Fruit fly (Drosophila melanogaster) whole organism, embryonic: Measurements from ENCODE around the gene BuGZ.
A peak's percentile ranks its signal among the peaks of the same experiment; 100 is the strongest.

Source experiments
- B-H2 ChIP-seq: fragments of 200-800 bp; sonication (Bioruptor generic); optimal IDR thresholded peaks from 2 replicates; lab custom pipeline; 2018; ENCODE audit warnings: missing biosample characterization, mild to moderate bottlenecking, missing genetic modification characterization
- BEAF-32 ChIP-seq: fragments of 200-800 bp; sonication (Bioruptor generic); optimal IDR thresholded peaks from 3 replicates; lab custom pipeline; 2017; ENCODE audit warnings: missing biosample characterization, missing genetic modification characterization, mild to moderate bottlenecking, moderate library complexity, missing genetic modification reagents
- Bdp1 ChIP-seq: fragments of 200-800 bp; sonication (Bioruptor generic); optimal IDR thresholded peaks from 3 replicates; lab custom pipeline; 2016; ENCODE audit warnings: missing biosample characterization, missing genetic modification characterization
- CG11504 ChIP-seq: fragments of 200-800 bp; sonication (Bioruptor generic); optimal IDR thresholded peaks from 3 replicates; lab custom pipeline; 2019; ENCODE audit warnings: missing biosample characterization, mild to moderate bottlenecking, missing genetic modification characterization, moderate library complexity
- CG14014 ChIP-seq: fragments of 200-800 bp; sonication (Bioruptor generic); IDR thresholded peaks from 2 replicates; pipeline ENCODE4 v1.3.6; 2022; ENCODE audit warnings: missing biosample characterization, missing genetic modification characterization
- CG15073 ChIP-seq: fragments of 200-800 bp; sonication (Bioruptor generic); optimal IDR thresholded peaks from 2 replicates; lab custom pipeline; 2016; ENCODE audit warnings: missing biosample characterization, missing genetic modification characterization
- CG15269 ChIP-seq: fragments of 200-800 bp; sonication (Bioruptor generic); optimal IDR thresholded peaks from 2 replicates; lab custom pipeline; 2018; ENCODE audit warnings: missing biosample characterization, mild to moderate bottlenecking, missing genetic modification characterization, moderate library complexity
- CG1603 ChIP-seq: fragments of 200-800 bp; sonication (Bioruptor generic); optimal IDR thresholded peaks from 2 replicates; lab custom pipeline; 2019; ENCODE audit warnings: missing biosample characterization, mild to moderate bottlenecking, missing genetic modification characterization, moderate library complexity
- CG17912 ChIP-seq: fragments of 200-800 bp; sonication (Bioruptor generic); optimal IDR thresholded peaks from 2 replicates; lab custom pipeline; 2018; ENCODE audit warnings: missing biosample characterization, mild to moderate bottlenecking, missing genetic modification characterization
- CG2120 ChIP-seq: fragments of 200-800 bp; sonication (Bioruptor generic); optimal IDR thresholded peaks from 3 replicates; lab custom pipeline; 2016; ENCODE audit warnings: missing biosample characterization, missing genetic modification characterization
- CG30020 ChIP-seq: fragments of 200-800 bp; optimal IDR thresholded peaks from 2 replicates; lab custom pipeline; 2019; ENCODE audit warnings: missing biosample characterization, mild to moderate bottlenecking, missing genetic modification characterization, moderate library complexity
- CG31365 ChIP-seq: fragments of 200-800 bp; sonication (Bioruptor generic); optimal IDR thresholded peaks from 2 replicates; lab custom pipeline; 2018; ENCODE audit warnings: missing biosample characterization, mild to moderate bottlenecking, missing genetic modification characterization
- CG33557 ChIP-seq: fragments of 200-800 bp; sonication (Bioruptor generic); optimal IDR thresholded peaks from 2 replicates; lab custom pipeline; 2019; ENCODE audit warnings: missing biosample characterization, mild to moderate bottlenecking, missing genetic modification characterization, moderate library complexity
- CG34376 ChIP-seq: fragments of 200-800 bp; sonication (Bioruptor generic); optimal IDR thresholded peaks from 2 replicates; lab custom pipeline; 2018; ENCODE audit warnings: missing biosample characterization, mild to moderate bottlenecking, missing genetic modification characterization
- CG6654 ChIP-seq: fragments of 200-800 bp; sonication (Bioruptor generic); optimal IDR thresholded peaks from 2 replicates; lab custom pipeline; 2017; ENCODE audit warnings: missing biosample characterization, mild to moderate bottlenecking, missing genetic modification characterization
- CG9437 ChIP-seq: fragments of 200-800 bp; sonication (Bioruptor generic); optimal IDR thresholded peaks from 2 replicates; lab custom pipeline; 2018; ENCODE audit warnings: missing biosample characterization, mild to moderate bottlenecking, missing genetic modification characterization
- CG9817 ChIP-seq: fragments of 200-800 bp; sonication (Bioruptor generic); optimal IDR thresholded peaks from 2 replicates; lab custom pipeline; 2018; ENCODE audit warnings: missing biosample characterization, mild to moderate bottlenecking, missing genetic modification characterization, moderate library complexity
- Doc2 ChIP-seq: fragments of 200-800 bp; sonication (Bioruptor generic); IDR thresholded peaks from 2 replicates; pipeline ENCODE4 v1.3.6; 2022; ENCODE audit warnings: missing biosample characterization, missing genetic modification characterization
- Doc3 ChIP-seq: fragments of 200-800 bp; sonication (Bioruptor generic); IDR thresholded peaks from 3 replicates; pipeline ENCODE4 v1.3.6; 2022; ENCODE audit warnings: missing biosample characterization, missing genetic modification characterization; ENCODE audit not compliant: partially characterized antibody
- Dp ChIP-seq: fragments of 200-800 bp; sonication (Bioruptor generic); optimal IDR thresholded peaks from 2 replicates; lab custom pipeline; 2018; ENCODE audit warnings: missing biosample characterization, mild to moderate bottlenecking, missing genetic modification characterization, moderate library complexity
- E2f2 ChIP-seq: fragments of 200-800 bp; sonication (Bioruptor generic); IDR thresholded peaks from 2 replicates; pipeline ENCODE4 v1.3.6; 2022; ENCODE audit warnings: missing biosample characterization, missing genetic modification characterization
- Lhr ChIP-seq: fragments of 200-800 bp; sonication (Bioruptor generic); optimal IDR thresholded peaks from 3 replicates; lab custom pipeline; 2017; ENCODE audit warnings: mild to moderate bottlenecking, missing biosample characterization, missing genetic modification reagents, missing genetic modification characterization
- MBD-R2 ChIP-seq: fragments of 200-800 bp; sonication (Bioruptor generic); IDR thresholded peaks from 2 replicates; pipeline ENCODE4 v1.3.6; 2022; ENCODE audit warnings: missing biosample characterization, missing genetic modification characterization
- MESR4 ChIP-seq: fragments of 200-800 bp; sonication (Bioruptor generic); optimal IDR thresholded peaks from 2 replicates; lab custom pipeline; 2018; ENCODE audit warnings: missing biosample characterization, mild to moderate bottlenecking, missing genetic modification characterization, moderate library complexity
- Max ChIP-seq: fragments of 200-800 bp; sonication (Bioruptor generic); optimal IDR thresholded peaks from 2 replicates; lab custom pipeline; 2016; ENCODE audit warnings: missing biosample characterization, mild to moderate bottlenecking, missing genetic modification characterization
- Mes4 ChIP-seq: fragments of 200-800 bp; sonication (Bioruptor generic); optimal IDR thresholded peaks from 2 replicates; lab custom pipeline; 2016; ENCODE audit warnings: missing biosample characterization, missing genetic modification characterization
- Neu2 ChIP-seq: fragments of 200-800 bp; sonication (Bioruptor generic); optimal IDR thresholded peaks from 3 replicates; lab custom pipeline; 2016; ENCODE audit warnings: missing biosample characterization, missing genetic modification characterization, borderline replicate concordance
- PHDP ChIP-seq: fragments of 200-800 bp; sonication (Bioruptor generic); optimal IDR thresholded peaks from 3 replicates; lab custom pipeline; 2018; ENCODE audit warnings: missing biosample characterization, mild to moderate bottlenecking, missing genetic modification characterization, moderate library complexity
- Pdp1 ChIP-seq, 2 experiments: fragments of 200-800 bp; sonication (Bioruptor generic); optimal IDR thresholded peaks; 3 replicates each; lab custom pipeline; 2016; ENCODE audit warnings: missing biosample characterization in 2 of 2, missing genetic modification characterization in 2 of 2, mild to moderate bottlenecking in 1 of 2, moderate library complexity in 1 of 2
- Rfx ChIP-seq: fragments of 200-800 bp; sonication (Bioruptor generic); IDR thresholded peaks from 2 replicates; pipeline ENCODE4 v1.3.6; 2022; ENCODE audit warnings: missing biosample characterization, missing genetic modification characterization
- YL-1 ChIP-seq: fragments of 200-800 bp; sonication (Bioruptor generic); optimal IDR thresholded peaks from 3 replicates; lab custom pipeline; 2017; ENCODE audit warnings: missing biosample characterization, mild to moderate bottlenecking, missing genetic modification characterization
- chm ChIP-seq: fragments of 200-800 bp; sonication (Bioruptor generic); IDR thresholded peaks from 2 replicates; pipeline ENCODE4 v1.3.6; 2022; ENCODE audit warnings: missing biosample characterization, missing genetic modification characterization
- disco-r ChIP-seq: fragments of 200-800 bp; sonication (Bioruptor generic); optimal IDR thresholded peaks from 2 replicates; lab custom pipeline; 2016; ENCODE audit warnings: missing biosample characterization, missing genetic modification characterization
- dm ChIP-seq: fragments of 200-800 bp; sonication (Bioruptor generic); optimal IDR thresholded peaks from 3 replicates; lab custom pipeline; 2016; ENCODE audit warnings: missing biosample characterization, missing genetic modification characterization
- esg ChIP-seq: fragments of 200-800 bp; sonication (Bioruptor generic); conservative IDR thresholded peaks from 2 replicates; pipeline ENCODE4 v1.3.6; 2022; ENCODE audit warnings: missing biosample characterization, missing genetic modification characterization
- gsb-n ChIP-seq: fragments of 200-800 bp; sonication (Bioruptor generic); optimal IDR thresholded peaks from 3 replicates; lab custom pipeline; 2018; ENCODE audit warnings: missing biosample characterization, mild to moderate bottlenecking, missing genetic modification characterization
- jing ChIP-seq: fragments of 200-800 bp; sonication (Bioruptor generic); optimal IDR thresholded peaks from 2 replicates; lab custom pipeline; 2018; ENCODE audit warnings: missing biosample characterization, mild to moderate bottlenecking, missing genetic modification characterization
- jumu ChIP-seq: fragments of 200-800 bp; sonication (Bioruptor generic); optimal IDR thresholded peaks from 3 replicates; lab custom pipeline; 2016; ENCODE audit warnings: missing biosample characterization, missing genetic modification characterization
- klu ChIP-seq: fragments of 200-800 bp; sonication (Bioruptor generic); IDR thresholded peaks from 2 replicates; pipeline ENCODE4 v1.3.6; 2022; ENCODE audit warnings: missing biosample characterization, missing genetic modification characterization
- mam ChIP-seq: fragments of 200-800 bp; sonication (Bioruptor generic); optimal IDR thresholded peaks from 3 replicates; lab custom pipeline; 2016; ENCODE audit warnings: missing biosample characterization, missing genetic modification characterization
- onecut ChIP-seq: fragments of 200-800 bp; sonication (Bioruptor generic); IDR thresholded peaks from 2 replicates; pipeline ENCODE4 v1.3.6; 2022; ENCODE audit warnings: missing biosample characterization, missing genetic modification characterization
- otp ChIP-seq: fragments of 200-800 bp; sonication (Bioruptor generic); IDR thresholded peaks from 3 replicates; pipeline ENCODE4, ENCODE4 v1.3.6; 2022; ENCODE audit warnings: missing biosample characterization, missing genetic modification characterization
- pb ChIP-seq: fragments of 200-800 bp; sonication (Bioruptor generic); optimal IDR thresholded peaks from 3 replicates; lab custom pipeline; 2016; ENCODE audit warnings: missing biosample characterization, missing genetic modification characterization
- salm ChIP-seq: fragments of 200-800 bp; sonication (Bioruptor generic); optimal IDR thresholded peaks from 2 replicates; lab custom pipeline; 2018; ENCODE audit warnings: missing biosample characterization, mild to moderate bottlenecking, missing genetic modification characterization
- sd ChIP-seq: fragments of 200-800 bp; sonication (Bioruptor generic); optimal IDR thresholded peaks from 3 replicates; lab custom pipeline; 2018; ENCODE audit warnings: missing biosample characterization, mild to moderate bottlenecking, missing genetic modification characterization, moderate library complexity
- sim ChIP-seq: fragments of 200-800 bp; sonication (Bioruptor generic); IDR thresholded peaks from 2 replicates; pipeline ENCODE4 v1.3.6; 2022; ENCODE audit warnings: missing biosample characterization, missing genetic modification characterization
- sisA ChIP-seq: fragments of 200-800 bp; sonication (Bioruptor generic); IDR thresholded peaks from 2 replicates; pipeline ENCODE4 v1.3.6; 2022; ENCODE audit warnings: missing biosample characterization, missing genetic modification characterization
- slou ChIP-seq: fragments of 200-800 bp; sonication (Bioruptor generic); optimal IDR thresholded peaks from 3 replicates; lab custom pipeline; 2016; ENCODE audit warnings: missing biosample characterization, missing genetic modification characterization
- tap ChIP-seq: fragments of 200-800 bp; optimal IDR thresholded peaks from 3 replicates; lab custom pipeline; 2019; ENCODE audit warnings: missing biosample characterization, mild to moderate bottlenecking, missing genetic modification characterization, moderate library complexity
- usp ChIP-seq: fragments of >200 bp; optimal IDR thresholded peaks from 2 replicates; lab custom pipeline; 2017; ENCODE audit warnings: missing biosample characterization, missing genetic modification characterization
- vnd ChIP-seq: fragments of 200-800 bp; sonication (Bioruptor generic); IDR thresholded peaks from 3 replicates; pipeline ENCODE4 v1.3.6; 2022; ENCODE audit warnings: missing biosample characterization, missing genetic modification characterization; ENCODE audit not compliant: partially characterized antibody

BuGZ gene

dm6 chr2L:16703008-16703510 lies 40.1 kb upstream of the BuGZ start:
- peak; percentile 8 for TF ChIP-seq B-H2 (GFP tag; lab: Kevin White, UChicago)
- TF ChIP-seq Dp (GFP tag; lab: Kevin White, UChicago), result peak; percentile 31
- peak; percentile 2 for TF ChIP-seq BEAF-32
- peak; percentile 22 for TF ChIP-seq YL-1
- TF ChIP-seq E2f2 (GFP tag; lab: Robert Waterston, UW), result peak; percentile 20; the same call in 1 of the 2 replicates
- peak; percentile 29 for TF ChIP-seq MESR4
- no peak for TF ChIP-seq CG15073
- no peak for TF ChIP-seq Max (GFP tag; lab: Kevin White, UChicago)
- no peak for TF ChIP-seq dm (GFP tag; lab: Kevin White, UChicago)
- TF ChIP-seq CG1603, result peak; percentile 48
- TF ChIP-seq chm (GFP tag; lab: Robert Waterston, UW), result peak; percentile 41; the same call in 1 of the 2 replicates
- TF ChIP-seq CG9437 (GFP tag; lab: Kevin White, UChicago), result peak; percentile 76
- no peak for TF ChIP-seq pb (GFP tag; lab: Kevin White, UChicago)
- peak; percentile 94 for TF ChIP-seq CG30020 (tag; lab: Kevin White, UChicago)
- TF ChIP-seq Neu2, result no peak
- peak; percentile 62 for TF ChIP-seq MBD-R2 (GFP tag; lab: Robert Waterston, UW)
- TF ChIP-seq CG14014 (GFP tag; lab: Robert Waterston, UW), result no peak

dm6 chr2L:16703753-16704152 lies 39.5 kb upstream of the BuGZ start:
- peak; percentile 1 for TF ChIP-seq CG33557 (GFP tag; lab: Kevin White, UChicago)
- TF ChIP-seq slou (GFP tag; lab: Kevin White, UChicago), result peak; percentile 18
- peak; percentile 58 for TF ChIP-seq PHDP (tag; lab: Kevin White, UChicago)
- no peak for TF ChIP-seq CG31365 (tag; lab: Kevin White, UChicago)
- TF ChIP-seq tap (tag; lab: Kevin White, UChicago), result no peak
- no peak for TF ChIP-seq Mes4 (GFP tag; lab: Kevin White, UChicago)
- TF ChIP-seq salm (tag; lab: Kevin White, UChicago), result no peak
- no peak for TF ChIP-seq Doc3 (GFP tag; lab: Robert Waterston, UW)
- no peak for TF ChIP-seq vnd
- TF ChIP-seq disco-r, result no peak
- TF ChIP-seq Lhr (GFP tag; lab: Kevin White, UChicago), result no peak
- no peak for TF ChIP-seq usp (GFP tag; lab: Kevin White, UChicago)
- TF ChIP-seq klu (GFP tag; lab: Robert Waterston, UW), result peak; percentile 36
- peak; percentile 77 for TF ChIP-seq CG2120
- TF ChIP-seq CG17912 (GFP tag; lab: Kevin White, UChicago), result no peak
- TF ChIP-seq gsb-n (tag; lab: Kevin White, UChicago), result no peak
- no peak; the same call in 1 of the 2 replicates for TF ChIP-seq sisA
- TF ChIP-seq CG11504 (tag; lab: Kevin White, UChicago), result no peak
- peak; percentile 27 for TF ChIP-seq jumu (GFP tag; lab: Kevin White, UChicago)
- TF ChIP-seq esg (GFP tag; lab: Robert Waterston, UW), result peak; percentile 21; the same call in 1 of the 2 replicates
- peak; percentile 31; the same call in 1 of the 2 replicates for TF ChIP-seq onecut
- no peak for TF ChIP-seq otp
- no peak for TF ChIP-seq CG6654 (GFP tag; lab: Kevin White, UChicago)
- no peak for TF ChIP-seq CG34376
- no peak for TF ChIP-seq sim
- TF ChIP-seq CG9817, result peak; percentile 64
- no peak for TF ChIP-seq Bdp1
- no peak for TF ChIP-seq Doc2 (GFP tag; lab: Robert Waterston, UW)
- no peak for TF ChIP-seq Rfx (GFP tag; lab: Robert Waterston, UW)
- peak; percentile 64 for TF ChIP-seq mam (GFP tag; lab: Kevin White, UChicago)
- no peak for TF ChIP-seq jing (GFP tag; lab: Kevin White, UChicago)
- TF ChIP-seq CG15269 (tag; lab: Kevin White, UChicago), result peak; percentile 63
- peak; percentile 18 to 52 for TF ChIP-seq Pdp1 (GFP tag; optimal IDR thresholded peaks at IDR 0.05; lab: Kevin White, UChicago)
- TF ChIP-seq sd (tag; lab: Kevin White, UChicago), result peak; percentile 84
